Fruit fly (Drosophila melanogaster) whole organism, pupa: ENCODE results near the gene CG42798.

ENCODE experiments used
- CG8159 ChIP-seq: fragments of 200-800 bp; sonication (Bioruptor generic); optimal IDR thresholded peaks from 3 replicates; lab custom pipeline; 2018; ENCODE audit warnings: missing biosample characterization, mild to moderate bottlenecking, missing genetic modification characterization, moderate library complexity
- fd96Ca ChIP-seq: fragments of 200-800 bp; sonication (Bioruptor generic); IDR thresholded peaks from 3 replicates; pipeline ENCODE4 v1.3.6; 2022; ENCODE audit warnings: missing biosample characterization, missing genetic modification characterization

- TF ChIP-seq fd96Ca (no peak), CG8159 (tag; lab: Kevin White, UChicago) (no peak)
Measured at dm6 chr3R:17449402-17449801, 42.9 kb downstream of the CG42798 start.
